Worm (Caenorhabditis elegans) whole organism, L1 larva: ENCODE data around the gene F47E1.4.

Experiments used
- C16A3.4 ChIP-seq: fragments of 150-350 bp; optimal IDR thresholded peaks from 2 replicates; lab custom pipeline; 2014; ENCODE audit warnings: missing biosample characterization, missing genetic modification characterization
- C34B4.2 ChIP-seq: sonication (generic microtip); optimal IDR thresholded peaks from 2 replicates; lab custom pipeline; 2017; ENCODE audit warnings: mild to moderate bottlenecking, missing genetic modification characterization, missing compliant biosample characterization
- alr-1 ChIP-seq: fragments of 200-800 bp; sonication (Bioruptor generic); optimal IDR thresholded peaks from 2 replicates; lab custom pipeline; 2018; ENCODE audit warnings: borderline replicate concordance, mild to moderate bottlenecking, missing genetic modification characterization, missing compliant biosample characterization
- elt-2 ChIP-seq: sonication (generic microtip); optimal IDR thresholded peaks from 2 replicates; lab custom pipeline; 2016; ENCODE audit warnings: missing genetic modification characterization, mild to moderate bottlenecking, inconsistent platforms, missing compliant biosample characterization, missing genetic modification reagents
- jun-1 ChIP-seq: fragments of 150-350 bp; optimal IDR thresholded peaks from 2 replicates; lab custom pipeline; 2014; ENCODE audit warnings: missing biosample characterization, missing genetic modification reagents, missing genetic modification characterization
- mdl-1 ChIP-seq, 2 experiments: fragments of 150-350 bp; optimal IDR thresholded peaks; 2 replicates each; lab custom pipeline; 2014 to 2017; ENCODE audit warnings: missing biosample characterization in 2 of 2, missing genetic modification characterization in 2 of 2, inconsistent platforms in 1 of 2
- nhr-237 ChIP-seq: fragments of 150-350 bp; optimal IDR thresholded peaks from 2 replicates; lab custom pipeline; 2014; ENCODE audit warnings: missing biosample characterization, missing genetic modification characterization
- nhr-85 ChIP-seq: sonication (generic microtip); peaks from one replicate; lab custom pipeline; 2016; ENCODE audit warnings: missing genetic modification characterization, inconsistent platforms, missing compliant biosample characterization
- rnt-1 ChIP-seq: sonication (generic microtip); optimal IDR thresholded peaks from 2 replicates; lab custom pipeline; 2016; ENCODE audit warnings: mild to moderate bottlenecking, missing genetic modification characterization, moderate library complexity, missing compliant biosample characterization
- unc-86 ChIP-seq: sonication (generic microtip); optimal IDR thresholded peaks from 2 replicates; lab custom pipeline; 2016; ENCODE audit warnings: missing genetic modification characterization, missing compliant biosample characterization

- no peak for TF ChIP-seq mdl-1 (tag; optimal IDR thresholded peaks at IDR 0.05; lab: Kevin White, UChicago)
- TF ChIP-seq alr-1 (tag; lab: Kevin White, UChicago), result no peak
- no peak for TF ChIP-seq jun-1 (tag; lab: Kevin White, UChicago)
- no peak for TF ChIP-seq elt-2 (tag; lab: Kevin White, UChicago)
- TF ChIP-seq nhr-237 (tag; lab: Kevin White, UChicago), result no peak
- no peak for TF ChIP-seq C34B4.2 (tag; lab: Kevin White, UChicago)
- peak; percentile 49 for TF ChIP-seq nhr-85 (tag; lab: Kevin White, UChicago)
- no peak for TF ChIP-seq unc-86
- no peak for TF ChIP-seq rnt-1 (tag; lab: Kevin White, UChicago)
- no peak for TF ChIP-seq C16A3.4
Observed at ce11 chrX:9053426-9053825, 9.2 kb upstream of the F47E1.4 start.
